Worm (Caenorhabditis elegans): ENCODE measurements around the gene ZK669.2.

The ZK669.2 gene

ce11 chrII:7928600-7928999 lies 9.4 kb downstream of the ZK669.2 start, which contains the start of gene spv-1:
spv-1 (minus strand) TSS chrII:7928700.
- no peak for TF ChIP-seq pag-3 (tag; optimal IDR thresholded peaks at IDR 0.05; ENCODE audit: borderline replicate concordance, insufficient read depth)
- TF ChIP-seq C04F5.9 (tag; optimal IDR thresholded peaks at IDR 0.05), result no peak
- no peak for TF ChIP-seq efl-1 (optimal IDR thresholded peaks at IDR 0.05)
- peak in 1 of 2 experiments; percentile 6 for TF ChIP-seq efl-1 (GFP tag; optimal IDR thresholded peaks at IDR 0.05 in 1 of 2)

ce11 chrII:7921155-7921554 lies 16.8 kb downstream of the ZK669.2 start:
- no peak for TF ChIP-seq nhr-47 (tag; optimal IDR thresholded peaks at IDR 0.05)
- TF ChIP-seq hpl-2 (GFP tag; optimal IDR thresholded peaks at IDR 0.05), result no peak
- TF ChIP-seq hlh-4 (tag; optimal IDR thresholded peaks at IDR 0.05), result no peak
- no peak for TF ChIP-seq egl-13 (tag; optimal IDR thresholded peaks at IDR 0.05)
- no peak for TF ChIP-seq hlh-17 (GFP tag; optimal IDR thresholded peaks at IDR 0.05; ENCODE audit: borderline replicate concordance)
- no peak for TF ChIP-seq ama-1 (optimal IDR thresholded peaks at IDR 0.05)
- no peak for TF ChIP-seq lin-13 (GFP tag; optimal IDR thresholded peaks at IDR 0.05)
- TF ChIP-seq mep-1 (tag; optimal IDR thresholded peaks at IDR 0.05), result no peak
- TF ChIP-seq nhr-28 (tag; optimal IDR thresholded peaks at IDR 0.05), result no peak
- TF ChIP-seq aly-2 (tag; optimal IDR thresholded peaks at IDR 0.05), result no peak
- TF ChIP-seq nhr-19 (GFP tag; conservative IDR thresholded peaks at IDR 0.05), result no peak
- TF ChIP-seq elt-3 (tag; optimal IDR thresholded peaks at IDR 0.05), result no peak
- TF ChIP-seq fkh-8 (tag; optimal IDR thresholded peaks at IDR 0.05), result no peak
- no peak for TF ChIP-seq mab-9 (GFP tag; IDR thresholded peaks at IDR 0.05)
- no peak for TF ChIP-seq aha-1 (tag; optimal IDR thresholded peaks at IDR 0.05)
- TF ChIP-seq irx-1 (tag; optimal IDR thresholded peaks at IDR 0.05), result no peak
- no peak for TF ChIP-seq sup-37 (GFP tag; optimal IDR thresholded peaks at IDR 0.05)
- TF ChIP-seq zip-4 (GFP tag; optimal IDR thresholded peaks at IDR 0.05), result no peak
- no peak for TF ChIP-seq grh-1 (GFP tag; IDR thresholded peaks at IDR 0.05)
- no peak for TF ChIP-seq pag-3 (tag; optimal IDR thresholded peaks at IDR 0.05; ENCODE audit: borderline replicate concordance, insufficient read depth)
- no peak for TF ChIP-seq tlp-1 (tag; optimal IDR thresholded peaks at IDR 0.05)
- peak; percentile 34 for TF ChIP-seq ceh-8 (GFP tag; optimal IDR thresholded peaks at IDR 0.05)
- TF ChIP-seq nhr-84 (tag; optimal IDR thresholded peaks at IDR 0.05), result no peak
- no peak for TF ChIP-seq nhr-20 (tag; optimal IDR thresholded peaks at IDR 0.05)
- TF ChIP-seq isw-1 (GFP tag; IDR thresholded peaks at IDR 0.05), result no peak
- no peak for TF ChIP-seq fos-1 (tag; optimal IDR thresholded peaks at IDR 0.05)
- no peak for TF ChIP-seq nhr-90 (tag; optimal IDR thresholded peaks at IDR 0.05; ENCODE audit: poor library complexity)
- TF ChIP-seq nhr-12 (tag; optimal IDR thresholded peaks at IDR 0.05), result no peak
- TF ChIP-seq unc-86 (tag; optimal IDR thresholded peaks at IDR 0.05), result no peak
- peak; percentile 78 for TF ChIP-seq lin-14 (GFP tag; optimal IDR thresholded peaks at IDR 0.05)
- TF ChIP-seq jun-1 (tag; optimal IDR thresholded peaks at IDR 0.05), result no peak
- no peak for TF ChIP-seq ztf-11 (tag; optimal IDR thresholded peaks at IDR 0.05)
- no peak for TF ChIP-seq F16B12.6 (tag; optimal IDR thresholded peaks at IDR 0.05)
- no peak for TF ChIP-seq unc-62 (GFP tag; optimal IDR thresholded peaks at IDR 0.05)
- no peak for TF ChIP-seq lin-15B (tag; optimal IDR thresholded peaks at IDR 0.05)
- no peak for TF ChIP-seq ceh-88 (GFP tag; IDR thresholded peaks at IDR 0.05)
- no peak for TF ChIP-seq rnt-1 (tag; optimal IDR thresholded peaks at IDR 0.05)
- no peak for TF ChIP-seq zag-1 (tag; optimal IDR thresholded peaks at IDR 0.05)
- peak in 1 of 3 experiments; percentile 33 for TF ChIP-seq ceh-82 (tag; optimal IDR thresholded peaks at IDR 0.05)
- no peak for TF ChIP-seq dpl-1 (GFP tag; optimal IDR thresholded peaks at IDR 0.05)
- TF ChIP-seq ces-1 (GFP tag; optimal IDR thresholded peaks at IDR 0.05), result peak; percentile 76
- TF ChIP-seq fkh-10 (GFP tag; optimal IDR thresholded peaks at IDR 0.05), result peak; percentile 88
- TF ChIP-seq ets-5 (GFP tag; IDR thresholded peaks at IDR 0.05), result no peak
- TF ChIP-seq efl-3 (GFP tag; optimal IDR thresholded peaks at IDR 0.05), result no peak
- TF ChIP-seq dsc-1 (tag; optimal IDR thresholded peaks at IDR 0.05), result no peak
- peak; percentile 11 for TF ChIP-seq tbx-2 (tag; optimal IDR thresholded peaks at IDR 0.05)
- TF ChIP-seq blmp-1 (tag; optimal IDR thresholded peaks at IDR 0.05), result no peak
- no peak for TF ChIP-seq xbp-1 (tag; optimal IDR thresholded peaks at IDR 0.05)
- peak; percentile 55 for TF ChIP-seq nhr-71 (tag; optimal IDR thresholded peaks at IDR 0.05)
